Worm (Caenorhabditis elegans): ENCODE results near the gene prx-19.

DNA sequence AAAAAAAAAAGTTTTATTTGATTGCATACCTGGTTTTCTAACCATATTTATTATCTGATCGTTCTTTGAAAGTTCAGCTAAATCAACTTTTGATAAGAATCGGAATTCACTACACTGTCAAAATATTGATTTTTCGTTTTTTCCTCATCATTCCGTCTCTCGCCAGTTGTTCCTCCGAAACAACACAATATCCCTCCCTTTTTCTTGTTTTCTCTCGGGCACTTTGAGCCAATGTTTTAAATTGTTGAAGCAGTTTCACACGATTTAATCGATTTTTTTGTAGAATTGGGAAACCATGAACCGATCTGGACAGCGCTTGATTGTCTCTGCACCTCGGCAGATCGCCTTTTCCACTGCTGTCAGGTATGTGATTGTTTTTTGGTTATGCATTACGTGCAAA is 39.8 kb downstream of the prx-19 start, which contains the start of gene K02D10.1:
- TF ChIP-seq him-1 (tag; optimal IDR thresholded peaks at IDR 0.05) (no peak), dao-5 (tag; optimal IDR thresholded peaks at IDR 0.05) (no peak)

All from whole organism, L4/young adult.